Worm (Caenorhabditis elegans) whole organism, L3 larva: ENCODE results near the gene pals-39.

Source experiments
- aly-2 ChIP-seq: fragments of 150-350 bp; optimal IDR thresholded peaks from 2 replicates; lab custom pipeline; 2014; ENCODE audit warnings: missing biosample characterization, missing genetic modification characterization
- jun-1 ChIP-seq: fragments of 150-350 bp; optimal IDR thresholded peaks from 2 replicates; lab custom pipeline; 2014; ENCODE audit warnings: missing biosample characterization, missing genetic modification reagents, missing genetic modification characterization
- mdl-1 ChIP-seq: fragments of 150-350 bp; optimal IDR thresholded peaks from 2 replicates; lab custom pipeline; 2014; ENCODE audit warnings: missing biosample characterization, missing genetic modification characterization
- nhr-23 ChIP-seq: fragments of 150-350 bp; optimal IDR thresholded peaks from 2 replicates; lab custom pipeline; 2014; ENCODE audit warnings: missing biosample characterization, missing genetic modification reagents, missing genetic modification characterization
- nhr-237 ChIP-seq: fragments of 150-350 bp; optimal IDR thresholded peaks from 2 replicates; lab custom pipeline; 2014; ENCODE audit warnings: missing biosample characterization, missing genetic modification characterization
- snpc-4 ChIP-seq: fragments of 150-350 bp; optimal IDR thresholded peaks from 2 replicates; lab custom pipeline; 2014; ENCODE audit warnings: missing biosample characterization, missing genetic modification characterization

- TF ChIP-seq nhr-237 (tag; lab: Kevin White, UChicago) (no peak), nhr-23 (tag; lab: Kevin White, UChicago) (no peak), aly-2 (tag; lab: Kevin White, UChicago) (no peak), snpc-4 (tag; lab: Kevin White, UChicago) (no peak), jun-1 (tag; lab: Kevin White, UChicago) (no peak), mdl-1 (tag; lab: Kevin White, UChicago) (no peak)
Measured at ce11 chrV:12412321-12412720, 31.3 kb downstream of the pals-39 start.
